Fruit fly (Drosophila melanogaster): ENCODE measurements around the gene Gbs-76A.

Gene Gbs-76A

DNA sequence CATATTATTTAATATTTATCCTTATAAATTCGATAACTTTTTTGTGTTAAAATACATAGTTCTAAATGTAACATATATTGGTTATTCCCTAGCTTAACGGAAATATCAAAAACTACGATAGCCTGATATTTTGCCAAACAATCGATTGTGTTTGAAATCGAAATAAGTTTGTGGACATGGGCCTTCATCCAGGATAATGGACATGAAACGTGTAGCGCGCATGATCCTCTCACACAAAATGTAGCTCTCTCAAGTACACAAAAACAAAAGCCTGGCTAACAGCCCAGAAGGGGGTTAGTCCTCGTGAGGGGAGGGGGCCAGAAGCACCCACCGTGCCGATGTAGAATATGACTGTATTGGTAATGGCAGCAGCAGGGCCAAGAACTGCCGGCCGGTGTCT, 54.8 kb downstream of the Gbs-76A start:
- no peak for TF ChIP-seq Mnt (GFP tag; optimal IDR thresholded peaks at IDR 0.05)
- TF ChIP-seq CG11617 (GFP tag; optimal IDR thresholded peaks at IDR 0.05), result no peak
- no peak for TF ChIP-seq CG1620 (GFP tag; optimal IDR thresholded peaks at IDR 0.05)
- TF ChIP-seq CG33017 (tag; optimal IDR thresholded peaks at IDR 0.05), result no peak
- TF ChIP-seq Crg-1 (GFP tag; optimal IDR thresholded peaks at IDR 0.05), result no peak
- TF ChIP-seq Hr96 (GFP tag; optimal IDR thresholded peaks at IDR 0.05), result no peak

- TF ChIP-seq CG12768 (GFP tag; optimal IDR thresholded peaks at IDR 0.05) (no peak), cnc (optimal IDR thresholded peaks at IDR 0.05) (no peak)
These were observed 56.0 kb downstream of the Gbs-76A start for dm6 chr3L:19236554-19236953.

- TF ChIP-seq CG12768 (GFP tag; optimal IDR thresholded peaks at IDR 0.05), result no peak
- no peak for TF ChIP-seq ovo (GFP tag; optimal IDR thresholded peaks at IDR 0.05)
- TF ChIP-seq CG14711 (tag; optimal IDR thresholded peaks at IDR 0.05), result no peak
- TF ChIP-seq CG5204 (GFP tag; optimal IDR thresholded peaks at IDR 0.05), result no peak
- TF ChIP-seq CG33017 (tag; optimal IDR thresholded peaks at IDR 0.05), result no peak
- TF ChIP-seq cnc (optimal IDR thresholded peaks at IDR 0.05), result no peak
- TF ChIP-seq kay (GFP tag; ENCODE audit: borderline replicate concordance), result no peak
- TF ChIP-seq CG1620 (GFP tag; optimal IDR thresholded peaks at IDR 0.05), result no peak
- TF ChIP-seq cic (GFP tag; optimal IDR thresholded peaks at IDR 0.05), result no peak
- no peak for TF ChIP-seq pad (GFP tag; optimal IDR thresholded peaks at IDR 0.05)
- no peak for TF ChIP-seq Clk (GFP tag; optimal IDR thresholded peaks at IDR 0.05)
- no peak for TF ChIP-seq CG7045 (GFP tag; optimal IDR thresholded peaks at IDR 0.05)
- no peak for TF ChIP-seq tj (GFP tag; optimal IDR thresholded peaks at IDR 0.05)
- no peak for TF ChIP-seq Hr96 (GFP tag; optimal IDR thresholded peaks at IDR 0.05)
- no peak for TF ChIP-seq Crg-1 (GFP tag; optimal IDR thresholded peaks at IDR 0.05)
- TF ChIP-seq CG11617 (GFP tag; optimal IDR thresholded peaks at IDR 0.05), result no peak
- TF ChIP-seq CG7101 (tag; optimal IDR thresholded peaks at IDR 0.05), result no peak
These were observed 56.5 kb downstream of the Gbs-76A start, which contains the start of gene CG33647 for dm6 chr3L:19236060-19236459. TSS of gene CG33647 (plus strand) at chr3L:19236360.

- TF ChIP-seq bab1 (GFP tag; optimal IDR thresholded peaks at IDR 0.05), result peak; percentile 21
- TF ChIP-seq tj (GFP tag; optimal IDR thresholded peaks at IDR 0.05), result peak; percentile 11
- TF ChIP-seq Clk (GFP tag; optimal IDR thresholded peaks at IDR 0.05), result no peak
- no peak for TF ChIP-seq CG1620 (GFP tag; optimal IDR thresholded peaks at IDR 0.05)
- TF ChIP-seq cic (GFP tag; optimal IDR thresholded peaks at IDR 0.05), result peak; percentile 13
- peak; percentile 91 for TF ChIP-seq kay (GFP tag; ENCODE audit: borderline replicate concordance)
- no peak for TF ChIP-seq CG12768 (GFP tag; optimal IDR thresholded peaks at IDR 0.05)
These were observed 57.5 kb downstream of the Gbs-76A start, which contains the start of gene fz2 for dm6 chr3L:19234922-19235702. TSS of gene fz2 (minus strand) at chr3L:19235373.

DNA sequence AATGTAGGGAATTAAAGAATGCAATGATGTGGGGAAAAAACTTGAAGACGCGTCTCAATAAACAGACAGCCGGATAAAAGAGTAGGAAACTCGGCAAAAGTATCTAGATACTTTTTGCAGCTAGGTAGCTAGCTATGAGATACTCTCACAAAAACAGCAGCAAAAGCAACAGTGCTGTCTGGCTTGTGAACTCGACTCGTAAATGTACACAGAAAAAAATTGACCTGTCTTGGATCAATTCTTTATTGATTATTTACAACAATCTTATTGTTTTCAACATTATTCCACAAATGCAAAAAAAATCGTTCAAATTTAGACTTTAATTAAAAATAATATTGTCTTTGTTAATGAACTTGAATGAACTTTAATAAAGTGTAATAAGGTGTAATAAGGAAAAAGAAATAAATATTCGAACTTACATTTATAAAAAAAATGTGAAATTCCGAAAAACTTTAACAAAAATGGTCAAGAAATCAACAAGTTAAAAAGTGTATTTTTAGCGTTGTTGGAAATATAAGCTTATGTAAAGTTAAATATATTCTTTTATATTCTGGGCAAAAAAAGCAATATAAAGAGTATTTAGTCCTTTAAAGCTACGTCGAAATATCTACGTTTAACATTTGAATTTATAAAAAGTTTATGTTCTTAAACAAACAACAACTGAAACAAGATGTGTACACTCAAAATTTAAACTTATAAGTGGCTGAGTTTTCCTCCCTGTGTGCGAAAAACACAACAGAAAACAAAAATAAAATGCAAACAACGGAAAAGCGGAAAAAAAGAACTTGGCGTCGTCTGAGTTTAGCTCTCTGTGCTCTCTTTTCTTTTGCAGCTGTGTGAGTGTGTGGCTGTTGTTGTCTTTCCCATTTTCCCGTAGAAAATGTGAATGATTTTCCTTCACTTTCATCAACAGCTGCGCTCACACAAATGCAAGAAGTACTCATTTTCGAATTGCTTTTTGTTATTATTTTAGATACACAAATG, 58.5 kb downstream of the Gbs-76A start:
- TF ChIP-seq Crg-1 (GFP tag; optimal IDR thresholded peaks at IDR 0.05), result no peak
- TF ChIP-seq bab1 (GFP tag; optimal IDR thresholded peaks at IDR 0.05), result no peak
- no peak for TF ChIP-seq cnc (optimal IDR thresholded peaks at IDR 0.05)
- TF ChIP-seq Clk (GFP tag; optimal IDR thresholded peaks at IDR 0.05), result no peak
- no peak for TF ChIP-seq cic (GFP tag; optimal IDR thresholded peaks at IDR 0.05)
- TF ChIP-seq CG33017 (tag; optimal IDR thresholded peaks at IDR 0.05), result no peak
- no peak for TF ChIP-seq CG5204 (GFP tag; optimal IDR thresholded peaks at IDR 0.05)
- no peak for TF ChIP-seq CG12768 (GFP tag; optimal IDR thresholded peaks at IDR 0.05)
- TF ChIP-seq CG14711 (tag; optimal IDR thresholded peaks at IDR 0.05), result no peak
- TF ChIP-seq Mnt (GFP tag; optimal IDR thresholded peaks at IDR 0.05), result no peak
- TF ChIP-seq Hr96 (GFP tag; optimal IDR thresholded peaks at IDR 0.05), result no peak

DNA sequence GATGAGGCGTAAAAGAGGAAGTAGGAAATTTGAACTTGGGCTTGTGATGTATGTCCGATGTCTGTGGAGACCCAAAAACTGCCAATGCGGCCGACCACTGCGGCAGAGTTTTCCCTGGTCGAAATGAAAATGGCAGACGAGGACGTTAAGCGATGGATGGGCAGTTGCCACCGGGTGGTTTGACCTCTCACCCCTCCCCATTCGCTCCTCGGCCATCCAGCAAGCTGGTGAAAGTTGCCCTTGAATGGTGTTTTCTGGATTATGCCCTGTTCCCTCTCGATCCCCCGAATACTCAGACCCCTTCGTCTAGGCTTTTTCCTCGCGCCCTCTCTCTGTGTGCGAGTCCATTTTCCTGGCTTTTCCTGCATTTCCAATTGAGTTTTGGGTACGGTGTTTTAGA, 61.0 kb downstream of the Gbs-76A start:
- no peak for TF ChIP-seq CG7101 (tag; optimal IDR thresholded peaks at IDR 0.05)
- no peak for TF ChIP-seq CG11617 (GFP tag; optimal IDR thresholded peaks at IDR 0.05)
- no peak for TF ChIP-seq kay (GFP tag; ENCODE audit: borderline replicate concordance)
- no peak for TF ChIP-seq CG1620 (GFP tag; optimal IDR thresholded peaks at IDR 0.05)
- no peak for TF ChIP-seq CG33017 (tag; optimal IDR thresholded peaks at IDR 0.05)
- no peak for TF ChIP-seq Hr96 (GFP tag; optimal IDR thresholded peaks at IDR 0.05)
- no peak for TF ChIP-seq ovo (GFP tag; optimal IDR thresholded peaks at IDR 0.05)
- TF ChIP-seq cnc (optimal IDR thresholded peaks at IDR 0.05), result no peak
- TF ChIP-seq toe (GFP tag; optimal IDR thresholded peaks at IDR 0.05), result no peak
